Worm (Caenorhabditis elegans) whole organism, early embryonic: ENCODE measurements around the gene W06E11.1.

Experiments
- B0310.2 ChIP-seq: sonication (generic microtip); optimal IDR thresholded peaks from 2 replicates; lab custom pipeline; 2016; ENCODE audit warnings: mild to moderate bottlenecking, missing genetic modification characterization, missing compliant biosample characterization
- F13C5.2 ChIP-seq: sonication (generic microtip); optimal IDR thresholded peaks from 2 replicates; lab custom pipeline; 2017; ENCODE audit warnings: mild to moderate bottlenecking, missing genetic modification characterization, inconsistent platforms, missing compliant biosample characterization
- ama-1 ChIP-seq: fragments of 150-350 bp; optimal IDR thresholded peaks from 2 replicates; lab custom pipeline; 2014
- ceh-13 ChIP-seq: fragments of 200-800 bp; sonication (Bioruptor generic); optimal IDR thresholded peaks from 2 replicates; lab custom pipeline; 2018; ENCODE audit warnings: mild to moderate bottlenecking, missing genetic modification characterization, missing compliant biosample characterization
- flt-1 ChIP-seq: fragments of 200-800 bp; sonication (Bioruptor generic); IDR thresholded peaks from 2 replicates; pipeline ENCODE4 v1.3.6; 2022; ENCODE audit warnings: missing genetic modification characterization, missing compliant biosample characterization
- hmg-4 ChIP-seq: fragments of 200-800 bp; sonication (Bioruptor generic); optimal IDR thresholded peaks from 2 replicates; lab custom pipeline; 2018; ENCODE audit warnings: mild to moderate bottlenecking, missing genetic modification characterization, missing compliant biosample characterization
- hnd-1 ChIP-seq: sonication (generic microtip); optimal IDR thresholded peaks from 2 replicates; lab custom pipeline; 2016; ENCODE audit warnings: missing genetic modification characterization, missing compliant biosample characterization
- scrt-1 ChIP-seq: fragments of 200-800 bp; sonication (Bioruptor generic); IDR thresholded peaks from 2 replicates; pipeline ENCODE4 v1.3.6; 2022; ENCODE audit warnings: missing genetic modification characterization, missing compliant biosample characterization
- sea-1 ChIP-seq: fragments of 200-800 bp; sonication (Bioruptor generic); conservative IDR thresholded peaks from 2 replicates; pipeline ENCODE4 v1.3.6; 2022; ENCODE audit warnings: missing genetic modification characterization, missing compliant biosample characterization
- tbx-37 ChIP-seq: fragments of 200-800 bp; sonication (Bioruptor generic); conservative IDR thresholded peaks from 2 replicates; pipeline ENCODE4 v1.3.6; 2022; ENCODE audit warnings: missing genetic modification reagents, missing genetic modification characterization, missing compliant biosample characterization
- tra-4 ChIP-seq: sonication (generic microtip); optimal IDR thresholded peaks from 2 replicates; lab custom pipeline; 2017; ENCODE audit warnings: missing genetic modification characterization, missing compliant biosample characterization

- TF ChIP-seq ama-1 (lab: Kevin White, UChicago) (no peak), tra-4 (tag; lab: Kevin White, UChicago) (no peak), hnd-1 (tag; lab: Kevin White, UChicago) (no peak), flt-1 (GFP tag; lab: Robert Waterston, UW) (no peak), F13C5.2 (tag; lab: Kevin White, UChicago) (no peak), B0310.2 (tag; lab: Kevin White, UChicago) (no peak), sea-1 (no peak), scrt-1 (no peak), ceh-13 (GFP tag; lab: Kevin White, UChicago) (no peak), hmg-4 (GFP tag; lab: Kevin White, UChicago) (no peak), tbx-37 (no peak)
These were observed 33.6 kb downstream of the W06E11.1 start for ce11 chrIII:675413-675812.
